Worm (Caenorhabditis elegans) whole organism, dauer: ENCODE results near the gene srh-55.

Source experiments
- unc-62 ChIP-seq: sonication (generic microtip); optimal IDR thresholded peaks from 2 replicates; lab custom pipeline; 2017; ENCODE audit warnings: missing biosample characterization, missing genetic modification reagents, missing genetic modification characterization

Gene srh-55

ce11 chrV:15148800-15149199 lies 4.6 kb upstream of the srh-55 start, which contains the start of gene T09F5.1:
Gene T09F5.1, plus strand, starts transcription at chrV:15149100.
- no peak for TF ChIP-seq unc-62 (GFP tag; lab: Kevin White, UChicago)

ce11 chrV:15150176-15150575 lies 3.2 kb upstream of the srh-55 start:
- TF ChIP-seq unc-62 (GFP tag; lab: Kevin White, UChicago), result no peak

ce11 chrV:15150661-15151060 lies 2.7 kb upstream of the srh-55 start, which contains the start of gene T09F5.2:
Gene T09F5.2, plus strand, starts transcription at chrV:15150961.
- no peak for TF ChIP-seq unc-62 (GFP tag; lab: Kevin White, UChicago)

- TF ChIP-seq unc-62 (GFP tag; lab: Kevin White, UChicago), result no peak
These were observed 1.4 kb upstream of the srh-55 start for ce11 chrV:15152010-15152409.

ce11 chrV:15156504-15156903 lies 3.1 kb downstream of the srh-55 start:
- no peak for TF ChIP-seq unc-62 (GFP tag; lab: Kevin White, UChicago)

ce11 chrV:15158691-15159090 lies 5.3 kb downstream of the srh-55 start, which contains the start of gene str-45:
Gene str-45, plus strand, starts transcription at chrV:15158991.
- no peak for TF ChIP-seq unc-62 (GFP tag; lab: Kevin White, UChicago)

- TF ChIP-seq unc-62 (GFP tag; lab: Kevin White, UChicago), result no peak
These were observed 9.3 kb downstream of the srh-55 start, which contains the start of gene srz-11 for ce11 chrV:15162697-15163096. Gene srz-11, plus strand, starts transcription at chrV:15163082.

- no peak for TF ChIP-seq unc-62 (GFP tag; lab: Kevin White, UChicago)
These were observed 22.1 kb downstream of the srh-55 start, which contains the start of gene clec-47 for ce11 chrV:15175459-15175858. Gene clec-47, plus strand, starts transcription at chrV:15175759.

ce11 chrV:15179757-15180156 lies 26.4 kb downstream of the srh-55 start, which contains the start of gene T09F5.10:
Gene T09F5.10, plus strand, starts transcription at chrV:15180057.
- TF ChIP-seq unc-62 (GFP tag; lab: Kevin White, UChicago), result no peak

ce11 chrV:15181899-15182298 lies 28.5 kb downstream of the srh-55 start:
- no peak for TF ChIP-seq unc-62 (GFP tag; lab: Kevin White, UChicago)

- no peak for TF ChIP-seq unc-62 (GFP tag; lab: Kevin White, UChicago)
These were observed 29.0 kb downstream of the srh-55 start, which contains the start of gene fbxa-84 for ce11 chrV:15182407-15182806. Gene fbxa-84, plus strand, starts transcription at chrV:15182440.

ce11 chrV:15184097-15185040 lies 31.0 kb downstream of the srh-55 start, which contains the start of gene Y75B12B.1:
Gene Y75B12B.1, plus strand, starts transcription at chrV:15184699.
- no peak for TF ChIP-seq unc-62 (GFP tag; lab: Kevin White, UChicago)

ce11 chrV:15186259-15186927 lies 33.0 kb downstream of the srh-55 start, which contains the start of gene Y75B12B.3:
Gene Y75B12B.3, minus strand, starts transcription at chrV:15186279.
- TF ChIP-seq unc-62 (GFP tag; lab: Kevin White, UChicago), result no peak

- no peak for TF ChIP-seq unc-62 (GFP tag; lab: Kevin White, UChicago)
These were observed 34.0 kb downstream of the srh-55 start, which contains the start of the genes cyn-7 and bath-36 for ce11 chrV:15187083-15188057. Gene cyn-7, minus strand, starts transcription at chrV:15187378. Gene bath-36, plus strand, starts transcription at chrV:15187888.
